Fruit fly (Drosophila melanogaster) whole organism, adult: ENCODE data around the gene Grip71.

Experiments
- CG1620 ChIP-seq: fragments of 200-800 bp; sonication (Bioruptor generic); optimal IDR thresholded peaks from 2 replicates; lab custom pipeline; 2016; ENCODE audit warnings: missing biosample characterization, missing genetic modification characterization
- CG33017 ChIP-seq: fragments of 200-800 bp; sonication (Bioruptor generic); optimal IDR thresholded peaks from 2 replicates; lab custom pipeline; 2018; ENCODE audit warnings: missing biosample characterization, mild to moderate bottlenecking, missing genetic modification characterization, moderate library complexity
- CG5204 ChIP-seq: fragments of 200-800 bp; sonication (Bioruptor generic); optimal IDR thresholded peaks from 2 replicates; lab custom pipeline; 2016; ENCODE audit warnings: missing biosample characterization, missing genetic modification characterization
- CG7045 ChIP-seq: fragments of 200-800 bp; sonication (Bioruptor generic); optimal IDR thresholded peaks from 2 replicates; lab custom pipeline; 2017; ENCODE audit warnings: missing biosample characterization, mild to moderate bottlenecking, missing genetic modification characterization
- CG7101 ChIP-seq: fragments of 200-800 bp; sonication (Bioruptor generic); optimal IDR thresholded peaks from 2 replicates; lab custom pipeline; 2018; ENCODE audit warnings: missing biosample characterization, mild to moderate bottlenecking, missing genetic modification characterization, moderate library complexity
- Clk ChIP-seq: fragments of 200-800 bp; sonication (Bioruptor generic); optimal IDR thresholded peaks from 2 replicates; lab custom pipeline; 2017; ENCODE audit warnings: missing biosample characterization, missing genetic modification characterization
- Crg-1 ChIP-seq: fragments of 200-800 bp; sonication (Bioruptor generic); optimal IDR thresholded peaks from 2 replicates; lab custom pipeline; 2016; ENCODE audit warnings: missing biosample characterization, missing genetic modification characterization
- Mnt ChIP-seq: fragments of 200-800 bp; sonication (Bioruptor generic); optimal IDR thresholded peaks from 2 replicates; lab custom pipeline; 2016; ENCODE audit warnings: missing biosample characterization, mild to moderate bottlenecking, missing genetic modification characterization
- cic ChIP-seq: fragments of 200-800 bp; sonication (Bioruptor generic); optimal IDR thresholded peaks from 2 replicates; lab custom pipeline; 2017; ENCODE audit warnings: missing biosample characterization, mild to moderate bottlenecking, missing genetic modification characterization, moderate library complexity
- ovo ChIP-seq: fragments of 200-800 bp; sonication (Bioruptor generic); optimal IDR thresholded peaks from 2 replicates; lab custom pipeline; 2016; ENCODE audit warnings: missing biosample characterization, missing genetic modification characterization
- pad ChIP-seq: fragments of 200-800 bp; sonication (Bioruptor generic); optimal IDR thresholded peaks from 3 replicates; lab custom pipeline; 2017; ENCODE audit warnings: missing biosample characterization, missing genetic modification characterization, mild to moderate bottlenecking, moderate library complexity, missing genetic modification reagents
- tj ChIP-seq: fragments of 200-800 bp; sonication (Bioruptor generic); optimal IDR thresholded peaks from 3 replicates; lab custom pipeline; 2017; ENCODE audit warnings: missing biosample characterization, mild to moderate bottlenecking, missing genetic modification characterization, moderate library complexity

dm6 chr2L:18753242-18753641 lies 44.6 kb downstream of the Grip71 start:
- no peak for TF ChIP-seq Mnt (GFP tag; lab: Kevin White, UChicago)
- no peak for TF ChIP-seq CG1620 (GFP tag; lab: Kevin White, UChicago)
- no peak for TF ChIP-seq Clk
- no peak for TF ChIP-seq ovo (GFP tag; lab: Kevin White, UChicago)
- TF ChIP-seq cic: no peak
- no peak for TF ChIP-seq Crg-1
- TF ChIP-seq tj (GFP tag; lab: Kevin White, UChicago): no peak
- no peak for TF ChIP-seq CG33017
- no peak for TF ChIP-seq CG5204
- no peak for TF ChIP-seq CG7101
- TF ChIP-seq CG7045 (GFP tag; lab: Kevin White, UChicago): no peak
- no peak for TF ChIP-seq pad (GFP tag; lab: Kevin White, UChicago)
